Worm (Caenorhabditis elegans) whole organism, L4/young adult: ENCODE results near the gene B0507.2.

ENCODE experiments used
- W03F9.2 ChIP-seq: fragments of 150-350 bp; optimal IDR thresholded peaks from 2 replicates; lab custom pipeline; 2014; ENCODE audit warnings: missing biosample characterization, missing genetic modification characterization
- dao-5 ChIP-seq: sonication (generic microtip); optimal IDR thresholded peaks from 2 replicates; lab custom pipeline; 2016; ENCODE audit warnings: missing genotype, missing genetic modification characterization, moderate library complexity, missing compliant biosample characterization
- him-1 ChIP-seq: sonication (generic microtip); optimal IDR thresholded peaks from 2 replicates; lab custom pipeline; 2016; ENCODE audit warnings: missing genotype, missing genetic modification reagents, missing genetic modification characterization, missing compliant biosample characterization

- TF ChIP-seq dao-5 (tag; lab: Kevin White, UChicago) (no peak), him-1 (tag; lab: Kevin White, UChicago) (no peak), W03F9.2 (tag; lab: Kevin White, UChicago) (no peak)
These were observed 28.3 kb upstream of the B0507.2 start, which contains the start of gene B0507.6 for ce11 chrV:8745858-8746257.
